Worm (Caenorhabditis elegans) whole organism, L4 larva: ENCODE measurements around the gene Y71H2AM.25.
A peak's percentile ranks its signal among the peaks of the same experiment; 100 is the strongest.

Source experiments
- F44E2.7 ChIP-seq: fragments of 200-800 bp; sonication (Bioruptor generic); IDR thresholded peaks from 2 replicates; pipeline ENCODE4 v2.1.2; 2022; ENCODE audit warnings: missing genetic modification characterization, missing compliant biosample characterization
- T26A8.4 ChIP-seq: fragments of 200-800 bp; sonication (Bioruptor generic); IDR thresholded peaks from 2 replicates; pipeline ENCODE4 v1.3.6; 2022; ENCODE audit warnings: missing genetic modification characterization, missing compliant biosample characterization
- Y105C5A.15 ChIP-seq: fragments of 200-800 bp; sonication (Bioruptor generic); IDR thresholded peaks from 2 replicates; pipeline ENCODE4 v1.3.6; 2022; ENCODE audit warnings: missing genetic modification characterization, missing compliant biosample characterization
- aha-1 ChIP-seq: fragments of 150-350 bp; peaks from one replicate; lab custom pipeline; 2014; ENCODE audit warnings: missing biosample characterization, missing genetic modification characterization
- ama-1 ChIP-seq: fragments of 150-350 bp; optimal IDR thresholded peaks from 2 replicates; lab custom pipeline; 2014; ENCODE audit warnings: inconsistent platforms, mixed read lengths
- attf-4 ChIP-seq: sonication (generic microtip); optimal IDR thresholded peaks from 3 replicates; lab custom pipeline; 2017; ENCODE audit warnings: missing biosample characterization, missing genetic modification characterization
- ceh-20 ChIP-seq: fragments of 200-800 bp; sonication (Bioruptor generic); IDR thresholded peaks from 2 replicates; pipeline ENCODE4 v1.3.6; 2022; ENCODE audit warnings: missing genetic modification reagents, missing genetic modification characterization, missing compliant biosample characterization
- ceh-28 ChIP-seq: fragments of 150-350 bp; optimal IDR thresholded peaks from 2 replicates; lab custom pipeline; 2014; ENCODE audit warnings: missing biosample characterization, missing genetic modification reagents, missing genetic modification characterization
- ceh-44 ChIP-seq: fragments of 200-800 bp; sonication (Bioruptor generic); IDR thresholded peaks from 2 replicates; pipeline ENCODE4 v1.3.6; 2022; ENCODE audit warnings: missing genetic modification reagents, missing genetic modification characterization, missing compliant biosample characterization
- ceh-62 ChIP-seq: sonication (generic microtip); optimal IDR thresholded peaks from 2 replicates; lab custom pipeline; 2017; ENCODE audit warnings: missing biosample characterization, missing genetic modification characterization
- daf-16 ChIP-seq, 3 experiments: sonication (generic microtip); optimal IDR thresholded peaks; 2 replicates each; lab custom pipeline; 2016 to 2017; ENCODE audit warnings: missing genetic modification characterization in 3 of 3, missing genetic modification reagents in 3 of 3, mild to moderate bottlenecking in 2 of 3, missing compliant biosample characterization in 2 of 3, missing biosample characterization in 1 of 3, moderate library complexity in 1 of 3
- daf-8 ChIP-seq: fragments of 200-800 bp; sonication (Bioruptor generic); IDR thresholded peaks from 2 replicates; pipeline ENCODE4 v1.3.6; 2022; ENCODE audit warnings: missing genetic modification characterization, missing compliant biosample characterization
- dmd-6 ChIP-seq: fragments of 200-800 bp; sonication (Bioruptor generic); IDR thresholded peaks from 2 replicates; pipeline ENCODE4 v1.3.6; 2022; ENCODE audit warnings: missing genetic modification reagents, missing genetic modification characterization, missing compliant biosample characterization
- dmd-9 ChIP-seq: fragments of 200-800 bp; sonication (Bioruptor generic); IDR thresholded peaks from 2 replicates; pipeline ENCODE4 v1.3.6; 2022; ENCODE audit warnings: missing genetic modification reagents, missing genetic modification characterization, missing compliant biosample characterization
- hlh-11 ChIP-seq: fragments of 200-800 bp; sonication (Bioruptor generic); optimal IDR thresholded peaks from 2 replicates; lab custom pipeline; 2018; ENCODE audit warnings: mild to moderate bottlenecking, missing genetic modification characterization, missing compliant biosample characterization
- hlh-30 ChIP-seq: sonication (generic microtip); optimal IDR thresholded peaks from 2 replicates; lab custom pipeline; 2017; ENCODE audit warnings: antibody characterized with exemption, mild to moderate bottlenecking, missing genetic modification characterization, missing compliant biosample characterization; ENCODE audit not compliant: insufficient read depth
- jun-1 ChIP-seq: fragments of 150-350 bp; optimal IDR thresholded peaks from 2 replicates; lab custom pipeline; 2014; ENCODE audit warnings: missing biosample characterization, missing genetic modification reagents, missing genetic modification characterization
- lin-1 ChIP-seq: fragments of 200-800 bp; sonication (Bioruptor generic); IDR thresholded peaks from 2 replicates; pipeline ENCODE4 v1.3.6; 2022; ENCODE audit warnings: missing genetic modification reagents, missing genetic modification characterization, missing compliant biosample characterization
- lin-15B ChIP-seq: fragments of 150-350 bp; sonication (generic microtip); optimal IDR thresholded peaks from 3 replicates; lab custom pipeline; 2014; ENCODE audit warnings: missing biosample characterization, missing genetic modification characterization
- lin-29 ChIP-seq: fragments of 200-800 bp; sonication (Bioruptor generic); IDR thresholded peaks from 2 replicates; pipeline ENCODE4 v1.3.6; 2022; ENCODE audit warnings: missing genetic modification reagents, missing genetic modification characterization, missing compliant biosample characterization
- lin-38 ChIP-seq: fragments of 200-800 bp; sonication (Bioruptor generic); IDR thresholded peaks from 2 replicates; pipeline ENCODE4 v1.3.6; 2022; ENCODE audit warnings: missing genetic modification reagents, missing genetic modification characterization, missing compliant biosample characterization
- lin-39 ChIP-seq: fragments of 150-350 bp; optimal IDR thresholded peaks from 2 replicates; lab custom pipeline; 2014; ENCODE audit warnings: missing biosample characterization, missing genetic modification reagents, missing genetic modification characterization
- lsy-2 ChIP-seq, 2 experiments: fragments of 150-350 bp in 1 of 2; sonication (generic microtip) in 1 of 2; optimal IDR thresholded peaks; 2 replicates each; lab custom pipeline; 2014 to 2017; ENCODE audit warnings: missing biosample characterization in 2 of 2, missing genetic modification characterization in 2 of 2
- madf-9 ChIP-seq: fragments of 200-800 bp; sonication (Bioruptor generic); conservative IDR thresholded peaks from 2 replicates; pipeline ENCODE4 v1.3.6; 2022; ENCODE audit warnings: missing genetic modification reagents, missing genetic modification characterization, missing compliant biosample characterization
- mep-1 ChIP-seq: fragments of 150-350 bp; sonication (generic microtip); optimal IDR thresholded peaks from 3 replicates; lab custom pipeline; 2014; ENCODE audit warnings: missing biosample characterization, missing genetic modification characterization
- mxl-2 ChIP-seq: fragments of 200-800 bp; sonication (Bioruptor generic); conservative IDR thresholded peaks from 2 replicates; pipeline ENCODE4 v1.3.6; 2022; ENCODE audit warnings: missing genetic modification reagents, missing genetic modification characterization, missing compliant biosample characterization
- nhr-11 ChIP-seq: fragments of 150-350 bp; optimal IDR thresholded peaks from 2 replicates; lab custom pipeline; 2014; ENCODE audit warnings: missing biosample characterization, missing genetic modification characterization
- nhr-25 ChIP-seq: sonication (generic microtip); optimal IDR thresholded peaks from 2 replicates; lab custom pipeline; 2017; ENCODE audit warnings: missing genetic modification characterization, mild to moderate bottlenecking, missing compliant biosample characterization, antibody characterized with exemption, moderate library complexity, borderline replicate concordance; ENCODE audit not compliant: insufficient read depth
- nhr-28 ChIP-seq: fragments of 150-350 bp; optimal IDR thresholded peaks from 2 replicates; lab custom pipeline; 2014; ENCODE audit warnings: missing biosample characterization, missing genetic modification characterization
- nhr-42 ChIP-seq: fragments of 200-800 bp; sonication (Bioruptor generic); IDR thresholded peaks from 2 replicates; pipeline ENCODE4 v1.3.6; 2022; ENCODE audit warnings: missing genetic modification characterization, missing compliant biosample characterization
- nhr-6 ChIP-seq: fragments of 150-350 bp; optimal IDR thresholded peaks from 2 replicates; lab custom pipeline; 2014; ENCODE audit warnings: missing biosample characterization, missing genetic modification characterization
- nhr-76 ChIP-seq: fragments of 150-350 bp; optimal IDR thresholded peaks from 2 replicates; lab custom pipeline; 2014; ENCODE audit warnings: missing biosample characterization, missing genetic modification characterization
- nhr-77 ChIP-seq: fragments of 150-350 bp; optimal IDR thresholded peaks from 2 replicates; lab custom pipeline; 2014; ENCODE audit warnings: missing biosample characterization, missing genetic modification characterization
- php-3 ChIP-seq: fragments of 200-800 bp; sonication (Bioruptor generic); IDR thresholded peaks from 2 replicates; pipeline ENCODE4 v1.3.6; 2022; ENCODE audit warnings: missing genetic modification reagents, missing genetic modification characterization, missing compliant biosample characterization
- pqm-1 ChIP-seq: sonication (generic microtip); optimal IDR thresholded peaks from 2 replicates; lab custom pipeline; 2017; ENCODE audit warnings: missing biosample characterization, missing genetic modification characterization
- set-16 ChIP-seq: fragments of 200-800 bp; sonication (Bioruptor generic); IDR thresholded peaks from 2 replicates; pipeline ENCODE4 v1.3.6; 2022; ENCODE audit warnings: missing genetic modification reagents, missing genetic modification characterization, missing compliant biosample characterization
- snpc-4 ChIP-seq: fragments of 150-350 bp; optimal IDR thresholded peaks from 2 replicates; lab custom pipeline; 2014; ENCODE audit warnings: missing biosample characterization, missing genetic modification characterization
- spr-3 ChIP-seq: fragments of 200-800 bp; sonication (Bioruptor generic); optimal IDR thresholded peaks from 2 replicates; lab custom pipeline; 2018; ENCODE audit warnings: mild to moderate bottlenecking, missing genetic modification characterization, missing compliant biosample characterization
- tag-97 ChIP-seq: fragments of 200-800 bp; sonication (Bioruptor generic); IDR thresholded peaks from 2 replicates; pipeline ENCODE4 v1.3.6; 2022; ENCODE audit warnings: missing genetic modification characterization, missing compliant biosample characterization
- unc-62 ChIP-seq, 3 experiments: fragments of 150-350 bp in 1 of 3; sonication (generic microtip); optimal IDR thresholded peaks in 2 of 3; peaks in 1 of 3; 1 replicate in 1 of 3; 2 replicates in 2 of 3; lab custom pipeline; 2014 to 2017; ENCODE audit warnings: missing biosample characterization in 3 of 3, missing genetic modification characterization in 3 of 3, missing genetic modification reagents in 3 of 3, missing genotype in 1 of 3
- zag-1 ChIP-seq: fragments of 150-350 bp; optimal IDR thresholded peaks from 2 replicates; lab custom pipeline; 2014; ENCODE audit warnings: missing biosample characterization, missing genetic modification characterization
- zfp-2 ChIP-seq: sonication (generic microtip); optimal IDR thresholded peaks from 2 replicates; lab custom pipeline; 2016; ENCODE audit warnings: mild to moderate bottlenecking, missing genetic modification characterization, missing compliant biosample characterization

The Y71H2AM.25 gene

ce11 chrIII:2801800-2802515 lies at the start of gene Y71H2AM.25, which contains the start of gene twk-45:
Gene Y71H2AM.25, plus strand, starts transcription at chrIII:2802465.
Gene twk-45, minus strand, starts transcription at chrIII:2801900.
- peak; percentile 13 for TF ChIP-seq aha-1
- no peak for TF ChIP-seq attf-4 (tag; lab: Kevin White, UChicago)
- no peak for TF ChIP-seq pqm-1 (tag; lab: Kevin White, UChicago)
- no peak for TF ChIP-seq daf-8 (GFP tag; lab: Robert Waterston, UW)

DNA sequence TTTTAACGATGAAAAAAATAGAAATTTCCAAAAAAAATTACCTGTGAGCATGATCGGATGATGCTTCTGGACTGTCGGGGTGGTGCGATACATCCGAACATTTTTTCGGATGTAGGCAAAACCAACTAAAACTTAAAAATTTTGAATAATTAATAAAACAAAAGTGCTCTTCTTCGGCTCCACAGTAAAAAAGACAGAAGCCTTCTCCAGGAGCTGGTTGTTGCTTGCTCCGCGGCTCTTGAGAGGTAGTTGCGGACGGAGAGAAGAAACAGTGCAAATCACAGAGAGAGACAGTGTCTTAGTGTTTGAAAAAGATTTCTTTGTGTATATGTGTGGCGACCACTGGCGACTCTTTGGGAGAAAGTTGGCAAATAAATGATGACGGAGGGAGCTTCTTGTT lies 46.0 kb upstream of the Y71H2AM.25 start, which contains the start of gene gldi-9:
TSS of gene gldi-9 (minus strand) at position 101 of the 400 bp plus-strand sequence.
- TF ChIP-seq php-3 (no peak), set-16 (no peak), lsy-2 (tag; optimal IDR thresholded peaks at IDR 0.05; lab: Kevin White, UChicago) (no peak), nhr-25 (tag; lab: Kevin White, UChicago) (no peak), nhr-42 (no peak)

DNA sequence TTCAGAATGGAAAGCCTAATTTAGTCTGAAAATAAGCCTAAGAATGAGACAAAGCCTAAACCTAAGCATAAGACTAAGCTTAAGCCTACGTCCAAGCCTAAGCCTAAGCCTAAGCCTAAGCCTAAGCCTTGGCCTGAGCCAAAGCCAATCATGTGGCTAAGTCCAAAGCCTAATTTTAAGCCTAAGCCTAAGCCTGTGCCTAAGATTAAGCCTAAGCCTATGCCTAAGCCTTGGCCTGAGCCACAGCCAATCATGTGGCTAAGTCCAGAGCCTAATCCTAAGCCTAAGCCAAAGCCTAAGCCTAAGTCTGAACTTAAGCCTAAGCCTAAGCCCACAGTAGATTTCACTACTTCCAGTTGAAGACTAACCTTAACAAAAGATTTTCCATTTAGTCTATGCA lies 44.8 kb upstream of the Y71H2AM.25 start:
- 0 out of 2 replicates have a peak, but pooled peaks have one; percentile 34 for TF ChIP-seq Y105C5A.15 (GFP tag; lab: Robert Waterston, UW)
- TF ChIP-seq nhr-6 = no peak
- 0 out of 2 replicates have a peak, but pooled peaks have one; percentile 7 for TF ChIP-seq madf-9

DNA sequence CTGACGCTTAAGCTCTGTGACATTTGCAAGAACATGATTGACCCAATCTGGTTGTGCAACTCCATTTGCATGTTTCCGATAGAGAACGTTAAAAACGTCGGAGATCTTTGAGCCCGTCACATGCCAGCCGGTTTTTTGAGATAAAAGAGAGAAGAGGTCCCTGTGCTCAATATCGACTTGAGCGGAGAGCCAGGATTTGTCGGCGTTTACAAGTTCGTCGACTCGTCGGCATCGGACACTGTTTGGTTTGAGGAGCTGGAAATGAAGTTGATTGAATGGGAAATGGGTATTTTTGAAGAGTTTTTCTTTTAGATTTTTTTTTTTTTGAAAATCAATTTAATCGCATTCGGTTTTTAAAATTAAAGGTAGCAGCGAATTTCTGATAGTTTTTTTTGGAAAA lies 44.2 kb upstream of the Y71H2AM.25 start:
- peak; percentile 53 for TF ChIP-seq aha-1
- TF ChIP-seq zag-1 = no peak

DNA sequence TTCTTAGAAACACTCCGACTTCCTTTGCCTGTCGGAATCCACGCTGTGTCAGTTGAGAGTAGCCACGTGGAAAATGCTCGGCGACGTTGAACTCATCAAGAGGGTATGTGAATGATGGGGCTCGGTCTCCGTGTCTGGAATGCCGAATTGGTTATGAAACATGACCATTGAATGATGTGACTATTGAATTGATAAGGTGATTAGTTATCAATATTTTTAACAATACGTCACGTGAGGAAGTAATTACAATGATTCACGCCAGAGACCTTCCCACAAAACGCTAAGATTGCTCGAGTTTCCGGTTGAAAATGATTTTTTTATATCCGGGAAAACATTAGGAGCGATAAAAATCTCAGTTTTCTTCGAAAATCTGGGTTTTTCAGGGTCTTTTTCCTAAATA lies 43.0 kb upstream of the Y71H2AM.25 start:
- no peak for TF ChIP-seq zfp-2 (tag; lab: Kevin White, UChicago)
- TF ChIP-seq hlh-30 (tag; lab: Kevin White, UChicago) = peak; percentile 7
- TF ChIP-seq hlh-11 (tag; lab: Kevin White, UChicago) = peak; percentile 23
- TF ChIP-seq lin-1 (GFP tag; lab: Robert Waterston, UW) = no peak
- no peak for TF ChIP-seq daf-16 (GFP tag; optimal IDR thresholded peaks at IDR 0.05; lab: Kevin White, UChicago)
- TF ChIP-seq daf-16 (tag; optimal IDR thresholded peaks at IDR 0.05; lab: Kevin White, UChicago) = peak; percentile 17
- TF ChIP-seq lin-39 (tag; lab: Kevin White, UChicago) = no peak
- TF ChIP-seq dmd-6 = peak; percentile 46; the same call in 1 of the 2 replicates
- TF ChIP-seq pqm-1 (tag; lab: Kevin White, UChicago) = peak; percentile 31
- TF ChIP-seq lin-38 (GFP tag; lab: Robert Waterston, UW) = peak; percentile 21; the same call in 1 of the 2 replicates
- TF ChIP-seq nhr-77 (tag; lab: Kevin White, UChicago) = no peak
- no peak for TF ChIP-seq snpc-4 (tag; lab: Kevin White, UChicago)
- TF ChIP-seq nhr-28 = peak; percentile 49

DNA sequence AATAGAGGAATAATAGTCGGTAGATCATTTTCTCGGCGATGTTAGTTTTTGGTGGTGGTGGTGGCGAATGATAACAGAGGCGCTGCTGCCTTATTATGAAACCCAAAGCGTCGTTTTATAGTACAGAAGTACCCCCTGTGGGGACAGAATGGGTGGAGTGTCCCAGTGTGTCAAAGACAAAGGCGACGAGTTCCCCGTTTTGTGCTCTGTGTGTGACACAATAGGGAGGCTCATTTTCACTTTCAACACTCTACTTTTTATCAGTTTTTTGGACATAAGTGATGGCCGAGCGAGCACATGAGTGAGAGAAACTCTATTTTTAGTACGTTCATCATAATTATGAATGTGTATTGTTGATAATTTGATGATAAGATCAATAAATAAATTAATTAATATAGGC lies 41.5 kb upstream of the Y71H2AM.25 start, which contains the start of gene pho-9:
TSS of gene pho-9 (minus strand) at position 91 of the 400 bp plus-strand sequence.
- TF ChIP-seq lin-15B (tag; lab: Kevin White, UChicago) (no peak), zag-1 (no peak), tag-97 (GFP tag; lab: Robert Waterston, UW) (no peak), ceh-44 (GFP tag; lab: Robert Waterston, UW) (no peak), set-16 (no peak), spr-3 (no peak), jun-1 (no peak), nhr-11 (tag; lab: Kevin White, UChicago) (no peak), mxl-2 (GFP tag; lab: Robert Waterston, UW) (no peak), dmd-9 (GFP tag; lab: Robert Waterston, UW) (no peak), T26A8.4 (GFP tag; lab: Robert Waterston, UW) (no peak), ceh-62 (tag; lab: Kevin White, UChicago) (no peak), lin-29 (GFP tag; lab: Robert Waterston, UW) (no peak), ceh-28 (tag; lab: Kevin White, UChicago) (no peak), mep-1 (tag; lab: Kevin White, UChicago) (peak; percentile 17), nhr-76 (tag; lab: Kevin White, UChicago) (no peak), ceh-20 (no peak), ama-1 (no peak), unc-62 (GFP tag; optimal IDR thresholded peaks at IDR 0.05 in 1 of 2; lab: Kevin White, UChicago) (no peak), unc-62 (tag; optimal IDR thresholded peaks at IDR 0.05; lab: Kevin White, UChicago) (no peak), F44E2.7 (GFP tag; lab: Robert Waterston, UW) (no peak)
